Worm (Caenorhabditis elegans) whole organism, mixed stage, embryonic: ENCODE results near the gene F20D6.10.

Source experiments
- M03D4.4 ChIP-seq: sonication (generic microtip); optimal IDR thresholded peaks from 2 replicates; lab custom pipeline; 2017; ENCODE audit warnings: mild to moderate bottlenecking, missing genetic modification characterization, missing compliant biosample characterization
- blmp-1 ChIP-seq: fragments of 150-350 bp; optimal IDR thresholded peaks from 2 replicates; lab custom pipeline; 2014; ENCODE audit warnings: missing biosample characterization, missing genetic modification characterization
- ceh-43 ChIP-seq: fragments of 200-800 bp; sonication (Bioruptor generic); optimal IDR thresholded peaks from 2 replicates; lab custom pipeline; 2018; ENCODE audit warnings: mild to moderate bottlenecking, missing genetic modification characterization, moderate library complexity, missing compliant biosample characterization
- cnd-1 ChIP-seq: fragments of 200-800 bp; sonication (Bioruptor generic); optimal IDR thresholded peaks from 2 replicates; lab custom pipeline; 2018; ENCODE audit warnings: mild to moderate bottlenecking, missing genetic modification characterization, missing compliant biosample characterization
- nhr-12 ChIP-seq: fragments of 150-350 bp; optimal IDR thresholded peaks from 2 replicates; lab custom pipeline; 2014; ENCODE audit warnings: missing biosample characterization, missing genetic modification characterization
- nhr-237 ChIP-seq: fragments of 150-350 bp; optimal IDR thresholded peaks from 2 replicates; lab custom pipeline; 2014; ENCODE audit warnings: missing biosample characterization, missing genetic modification characterization
- pha-4 ChIP-seq: fragments of 150-350 bp; optimal IDR thresholded peaks from 2 replicates; lab custom pipeline; 2018; ENCODE audit warnings: missing biosample characterization, missing genetic modification reagents, missing genetic modification characterization
- sem-2 ChIP-seq: fragments of 200-800 bp; sonication (Bioruptor generic); optimal IDR thresholded peaks from 2 replicates; lab custom pipeline; 2018; ENCODE audit warnings: mild to moderate bottlenecking, missing genetic modification characterization, missing compliant biosample characterization
- unc-62 ChIP-seq: fragments of 150-350 bp; optimal IDR thresholded peaks from 2 replicates; lab custom pipeline; 2014; ENCODE audit warnings: missing biosample characterization, missing genetic modification reagents, missing genetic modification characterization
- ztf-11 ChIP-seq: fragments of 150-350 bp; optimal IDR thresholded peaks from 2 replicates; lab custom pipeline; 2014; ENCODE audit warnings: missing biosample characterization, missing genetic modification characterization

DNA sequence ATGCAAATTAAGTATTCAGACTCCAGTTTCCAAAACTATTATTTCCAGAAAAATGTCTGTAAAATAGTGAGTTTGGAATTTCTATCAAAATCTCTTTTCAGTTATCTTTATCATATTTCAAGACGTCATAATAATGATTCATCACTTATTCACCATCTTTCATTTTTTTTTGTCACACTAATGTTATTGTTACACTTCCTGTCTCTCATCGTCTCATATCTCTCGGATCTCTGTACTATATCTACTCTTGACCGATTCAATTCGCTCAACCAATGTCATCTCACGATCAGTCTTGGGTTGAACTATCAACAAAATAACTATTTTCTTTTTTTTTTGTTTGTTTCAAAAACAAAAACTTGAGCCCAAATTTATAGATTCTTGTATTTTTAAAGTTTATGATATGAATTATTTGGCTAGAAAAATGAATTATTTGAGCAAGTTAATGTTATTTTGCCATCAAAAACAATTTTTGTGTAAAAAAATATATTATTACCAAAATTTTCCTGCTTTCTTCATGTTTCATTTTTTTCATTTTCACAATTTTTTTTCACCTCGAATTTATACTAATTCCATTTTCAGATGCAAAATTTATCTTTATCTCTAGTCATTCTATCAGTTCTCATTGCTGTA is 5.6 kb upstream of the F20D6.10 start, which contains the start of gene cri-2:
- no peak for TF ChIP-seq blmp-1 (tag; lab: Kevin White, UChicago)
- TF ChIP-seq pha-4 (tag; lab: Kevin White, UChicago), result no peak
- TF ChIP-seq nhr-237, result no peak
- no peak for TF ChIP-seq ceh-43 (GFP tag; lab: Kevin White, UChicago)
- TF ChIP-seq cnd-1 (tag; lab: Kevin White, UChicago), result no peak
- no peak for TF ChIP-seq sem-2 (GFP tag; lab: Kevin White, UChicago)
- TF ChIP-seq M03D4.4 (tag; lab: Kevin White, UChicago), result no peak
- no peak for TF ChIP-seq nhr-12 (tag; lab: Kevin White, UChicago)
- TF ChIP-seq ztf-11 (tag; lab: Kevin White, UChicago), result no peak
- TF ChIP-seq unc-62, result peak; percentile 68
